Worm (Caenorhabditis elegans): ENCODE data around the gene F28F8.9.

Gene F28F8.9

ce11 chrV:15551642-15552041 is 26.8 kb downstream of the F28F8.9 start:
- TF ChIP-seq unc-98 (GFP tag; IDR thresholded peaks at IDR 0.05) (peak; percentile 33; the same call in 1 of the 2 replicates), C16A3.4 (tag; optimal IDR thresholded peaks at IDR 0.05) (peak; percentile 35), swsn-7 (tag; optimal IDR thresholded peaks at IDR 0.05) (peak; percentile 51), nhr-20 (tag; optimal IDR thresholded peaks at IDR 0.05) (peak; percentile 44), efl-1 (optimal IDR thresholded peaks at IDR 0.05) (peak; percentile 33 to 53), efl-1 (GFP tag; optimal IDR thresholded peaks at IDR 0.05 in 1 of 2) (peak; percentile 46 to 94), sox-4 (tag; optimal IDR thresholded peaks at IDR 0.05) (no peak), rnt-1 (tag; optimal IDR thresholded peaks at IDR 0.05) (peak; percentile 66), nhr-47 (tag; optimal IDR thresholded peaks at IDR 0.05) (peak; percentile 62), fos-1 (tag; optimal IDR thresholded peaks at IDR 0.05) (no peak), nhr-85 (tag) (no peak), unc-86 (tag; optimal IDR thresholded peaks at IDR 0.05) (peak; percentile 19), alr-1 (tag; optimal IDR thresholded peaks at IDR 0.05; ENCODE audit: borderline replicate concordance) (no peak), ceh-82 (tag; optimal IDR thresholded peaks at IDR 0.05) (peak in 2 of 3 experiments; percentile 13 to 74), ceh-63 (GFP tag; optimal IDR thresholded peaks at IDR 0.05) (no peak), nhr-71 (tag; optimal IDR thresholded peaks at IDR 0.05) (peak; percentile 56), ets-5 (GFP tag; IDR thresholded peaks at IDR 0.05) (no peak), elt-3 (tag; optimal IDR thresholded peaks at IDR 0.05) (peak in 1 of 6 experiments; percentile 30), lin-15B (tag; optimal IDR thresholded peaks at IDR 0.05) (no peak), C04F5.9 (tag; optimal IDR thresholded peaks at IDR 0.05) (no peak), fkh-4 (tag; optimal IDR thresholded peaks at IDR 0.05; ENCODE audit: borderline replicate concordance) (no peak), tlp-1 (tag; optimal IDR thresholded peaks at IDR 0.05) (no peak), dpl-1 (GFP tag; optimal IDR thresholded peaks at IDR 0.05) (peak in 2 of 3 experiments; percentile 5 to 37), lin-13 (GFP tag; optimal IDR thresholded peaks at IDR 0.05) (peak; percentile 20), lir-3 (tag; optimal IDR thresholded peaks at IDR 0.05; ENCODE audit: poor library complexity) (peak; percentile 24), nhr-84 (tag; optimal IDR thresholded peaks at IDR 0.05) (no peak), zag-1 (tag; optimal IDR thresholded peaks at IDR 0.05) (no peak), lsy-2 (tag; optimal IDR thresholded peaks at IDR 0.05) (peak; percentile 16 to 57), tbx-2 (tag; optimal IDR thresholded peaks at IDR 0.05) (peak; percentile 32), fkh-8 (tag; optimal IDR thresholded peaks at IDR 0.05) (peak; percentile 54), hlh-4 (tag; optimal IDR thresholded peaks at IDR 0.05) (no peak), mef-2 (tag; optimal IDR thresholded peaks at IDR 0.05) (no peak), nhr-19 (GFP tag; conservative IDR thresholded peaks at IDR 0.05) (peak; percentile 67), ztf-11 (tag; optimal IDR thresholded peaks at IDR 0.05) (no peak), grh-1 (GFP tag; IDR thresholded peaks at IDR 0.05) (no peak), unc-30 (tag; optimal IDR thresholded peaks at IDR 0.05) (no peak), dsc-1 (tag; optimal IDR thresholded peaks at IDR 0.05) (peak; percentile 43), snpc-4 (tag; optimal IDR thresholded peaks at IDR 0.05) (peak; percentile 7), nhr-77 (tag; optimal IDR thresholded peaks at IDR 0.05) (peak; percentile 3), mdl-1 (tag; optimal IDR thresholded peaks at IDR 0.05) (peak in 1 of 2 experiments; percentile 65), F16B12.6 (tag; optimal IDR thresholded peaks at IDR 0.05) (no peak), C34B4.2 (tag; optimal IDR thresholded peaks at IDR 0.05) (no peak), xbp-1 (tag; optimal IDR thresholded peaks at IDR 0.05) (peak; percentile 27), snu-23 (GFP tag; optimal IDR thresholded peaks at IDR 0.05) (peak; percentile 67), nhr-76 (tag; optimal IDR thresholded peaks at IDR 0.05) (no peak), sptf-1 (tag; optimal IDR thresholded peaks at IDR 0.05) (no peak), ceh-8 (GFP tag; optimal IDR thresholded peaks at IDR 0.05) (no peak), nhr-28 (tag; optimal IDR thresholded peaks at IDR 0.05) (no peak), nhr-90 (tag; optimal IDR thresholded peaks at IDR 0.05; ENCODE audit: poor library complexity) (peak; percentile 17), lin-14 (GFP tag; optimal IDR thresholded peaks at IDR 0.05) (peak; percentile 40), pax-3 (tag; optimal IDR thresholded peaks at IDR 0.05) (no peak), mep-1 (tag; optimal IDR thresholded peaks at IDR 0.05) (peak; percentile 28), egl-13 (tag; optimal IDR thresholded peaks at IDR 0.05) (no peak), irx-1 (tag; optimal IDR thresholded peaks at IDR 0.05) (peak; percentile 8)
